Worm (Caenorhabditis elegans): ENCODE results near the gene T28C6.8.

The T28C6.8 gene

DNA sequence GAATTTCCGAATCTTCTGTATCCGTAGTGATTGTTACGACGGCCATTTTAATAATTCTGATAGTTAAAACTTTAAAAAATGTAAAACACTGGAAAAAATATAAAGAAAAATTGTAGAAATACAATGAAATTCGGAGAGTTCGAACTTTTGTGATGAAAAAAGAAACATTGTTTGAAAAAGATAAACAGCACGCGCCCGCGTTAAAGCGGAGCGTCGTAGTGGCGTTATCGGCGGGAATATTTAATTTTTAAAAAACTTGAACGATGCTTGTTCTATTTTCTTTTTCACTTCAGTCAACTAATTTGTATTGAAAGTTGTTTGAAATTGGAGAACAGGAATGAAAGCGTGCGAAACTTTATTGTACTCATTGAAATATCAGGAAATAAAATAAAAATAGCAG is 39.1 kb upstream of the T28C6.8 start, which contains the start of gene npp-23 (continued):
- TF ChIP-seq tbx-2 (tag; optimal IDR thresholded peaks at IDR 0.05): no peak
- peak; percentile 18 for TF ChIP-seq F16B12.6 (tag; optimal IDR thresholded peaks at IDR 0.05)
- TF ChIP-seq aly-2 (tag; optimal IDR thresholded peaks at IDR 0.05): peak; percentile 11
- TF ChIP-seq fkh-10 (GFP tag; optimal IDR thresholded peaks at IDR 0.05): no peak
- TF ChIP-seq ceh-82 (tag; optimal IDR thresholded peaks at IDR 0.05): peak; percentile 40 to 53 (median 43)
- peak; percentile 15 for TF ChIP-seq snpc-4 (tag; optimal IDR thresholded peaks at IDR 0.05)
- TF ChIP-seq lin-35 (GFP tag; optimal IDR thresholded peaks at IDR 0.05): peak; percentile 95 to 97
- TF ChIP-seq isw-1 (GFP tag; IDR thresholded peaks at IDR 0.05): no peak; the same call in 1 of the 2 replicates
- TF ChIP-seq pqm-1 (tag; optimal IDR thresholded peaks at IDR 0.05): no peak
- TF ChIP-seq snu-23 (GFP tag; optimal IDR thresholded peaks at IDR 0.05): peak; percentile 72
- TF ChIP-seq ceh-88 (GFP tag; IDR thresholded peaks at IDR 0.05): no peak
- no peak for TF ChIP-seq sptf-1 (tag; optimal IDR thresholded peaks at IDR 0.05)
- TF ChIP-seq jun-1 (tag; optimal IDR thresholded peaks at IDR 0.05): no peak
- no peak for TF ChIP-seq nhr-47 (tag; optimal IDR thresholded peaks at IDR 0.05)
- TF ChIP-seq zip-4 (GFP tag; optimal IDR thresholded peaks at IDR 0.05): no peak
- no peak for TF ChIP-seq fkh-4 (tag; optimal IDR thresholded peaks at IDR 0.05; ENCODE audit: borderline replicate concordance)
- TF ChIP-seq unc-30 (tag; optimal IDR thresholded peaks at IDR 0.05): no peak
- TF ChIP-seq vab-15 (tag; optimal IDR thresholded peaks at IDR 0.05): no peak
- TF ChIP-seq alr-1 (tag; optimal IDR thresholded peaks at IDR 0.05; ENCODE audit: borderline replicate concordance): no peak
- no peak for TF ChIP-seq zag-1 (tag; optimal IDR thresholded peaks at IDR 0.05)
- TF ChIP-seq lsy-2 (tag; optimal IDR thresholded peaks at IDR 0.05): peak in 1 of 2 experiments; percentile 60
- no peak for TF ChIP-seq ceh-63 (GFP tag; optimal IDR thresholded peaks at IDR 0.05)
- TF ChIP-seq pag-3 (tag; optimal IDR thresholded peaks at IDR 0.05; ENCODE audit: borderline replicate concordance, insufficient read depth): no peak
- peak; percentile 19 for TF ChIP-seq lin-15B (tag; optimal IDR thresholded peaks at IDR 0.05)
- TF ChIP-seq sup-37 (GFP tag; optimal IDR thresholded peaks at IDR 0.05): no peak
- TF ChIP-seq hlh-4 (tag; optimal IDR thresholded peaks at IDR 0.05): no peak
- no peak for TF ChIP-seq ztf-4 (tag; optimal IDR thresholded peaks at IDR 0.05)
- TF ChIP-seq ama-1 (optimal IDR thresholded peaks at IDR 0.05): no peak
- TF ChIP-seq egl-13 (tag; optimal IDR thresholded peaks at IDR 0.05): peak; percentile 12
- no peak for TF ChIP-seq ces-1 (GFP tag; optimal IDR thresholded peaks at IDR 0.05)
- TF ChIP-seq sox-4 (tag; optimal IDR thresholded peaks at IDR 0.05): no peak
- no peak for TF ChIP-seq lin-14 (GFP tag; optimal IDR thresholded peaks at IDR 0.05)
- no peak for TF ChIP-seq nhr-237 (tag; optimal IDR thresholded peaks at IDR 0.05)
- TF ChIP-seq mdl-1 (tag; optimal IDR thresholded peaks at IDR 0.05): peak in 1 of 2 experiments; percentile 34
- TF ChIP-seq Y116A8C.19 (tag; optimal IDR thresholded peaks at IDR 0.05; ENCODE audit: borderline replicate concordance): no peak
- TF ChIP-seq C34B4.2 (tag; optimal IDR thresholded peaks at IDR 0.05): no peak
- no peak for TF ChIP-seq ceh-8 (GFP tag; optimal IDR thresholded peaks at IDR 0.05)

DNA sequence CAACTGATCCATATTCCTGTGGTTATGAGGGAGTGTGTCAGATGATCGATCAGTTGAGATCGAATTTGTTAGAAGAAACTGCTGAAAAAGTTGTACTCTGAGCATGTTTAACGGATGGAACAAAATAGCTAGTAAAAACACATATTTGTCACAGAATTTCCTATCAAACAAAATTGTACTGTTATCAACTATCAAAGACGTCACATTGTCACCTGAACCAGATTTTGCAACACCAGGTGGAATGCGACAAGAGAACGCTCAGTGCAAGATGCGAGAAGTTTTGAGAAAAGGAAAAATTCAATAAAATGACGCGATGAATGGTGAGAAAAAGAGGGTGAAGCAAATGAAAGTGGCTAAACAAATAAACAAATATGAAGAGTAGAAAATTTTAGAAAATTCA is 37.0 kb upstream of the T28C6.8 start:
- TF ChIP-seq blmp-1 (tag; optimal IDR thresholded peaks at IDR 0.05): peak; percentile 11
- peak; percentile 4 for TF ChIP-seq nhr-20 (tag; optimal IDR thresholded peaks at IDR 0.05)
- TF ChIP-seq efl-1 (optimal IDR thresholded peaks at IDR 0.05): no peak
- peak in 1 of 2 experiments; percentile 63 for TF ChIP-seq efl-1 (GFP tag; optimal IDR thresholded peaks at IDR 0.05 in 1 of 2)
- TF ChIP-seq lin-35 (GFP tag; optimal IDR thresholded peaks at IDR 0.05): peak in 1 of 2 experiments; percentile 63
- TF ChIP-seq hpl-2 (GFP tag; optimal IDR thresholded peaks at IDR 0.05): no peak
- peak in 1 of 6 experiments; percentile 61 for TF ChIP-seq elt-3 (tag; optimal IDR thresholded peaks at IDR 0.05)
